Worm (Caenorhabditis elegans) whole organism, late embryonic: ENCODE measurements around the gene T08B6.9.

Experiments
- ama-1 ChIP-seq: fragments of 150-350 bp; optimal IDR thresholded peaks from 2 replicates; lab custom pipeline; 2014
- ceh-45 ChIP-seq: fragments of 200-800 bp; sonication (Bioruptor generic); IDR thresholded peaks from 2 replicates; pipeline ENCODE4 v1.3.6; 2022; ENCODE audit warnings: missing genetic modification reagents, missing genetic modification characterization, missing compliant biosample characterization
- elt-2 ChIP-seq: sonication (generic microtip); optimal IDR thresholded peaks from 2 replicates; lab custom pipeline; 2016; ENCODE audit warnings: missing genetic modification reagents, missing genetic modification characterization, missing compliant biosample characterization
- fkh-10 ChIP-seq: fragments of 150-350 bp; optimal IDR thresholded peaks from 2 replicates; lab custom pipeline; 2014; ENCODE audit warnings: missing biosample characterization, missing genetic modification reagents, missing genetic modification characterization
- gmeb-2 ChIP-seq: sonication (generic microtip); optimal IDR thresholded peaks from 2 replicates; lab custom pipeline; 2016; ENCODE audit warnings: missing genetic modification characterization, inconsistent platforms, missing compliant biosample characterization
- hlh-8 ChIP-seq: sonication (generic microtip); optimal IDR thresholded peaks from 2 replicates; lab custom pipeline; 2016; ENCODE audit warnings: missing genotype, missing genetic modification characterization, missing compliant biosample characterization
- npax-4 ChIP-seq: sonication (generic microtip); optimal IDR thresholded peaks from 2 replicates; lab custom pipeline; 2016; ENCODE audit warnings: missing genetic modification characterization, missing compliant biosample characterization
- pag-3 ChIP-seq: sonication (generic microtip); optimal IDR thresholded peaks from 2 replicates; lab custom pipeline; 2016; ENCODE audit warnings: missing compliant biosample characterization, missing genetic modification characterization, borderline replicate concordance
- pqm-1 ChIP-seq: sonication (generic microtip); optimal IDR thresholded peaks from 2 replicates; lab custom pipeline; 2016; ENCODE audit warnings: missing genetic modification characterization, missing compliant biosample characterization
- pros-1 ChIP-seq: fragments of 150-350 bp; optimal IDR thresholded peaks from 2 replicates; lab custom pipeline; 2014; ENCODE audit warnings: missing biosample characterization, missing genetic modification reagents, missing genetic modification characterization
- rnt-1 ChIP-seq: sonication (generic microtip); optimal IDR thresholded peaks from 2 replicates; lab custom pipeline; 2016; ENCODE audit warnings: missing genetic modification characterization, missing compliant biosample characterization
- tbx-7 ChIP-seq: sonication (generic microtip); optimal IDR thresholded peaks from 2 replicates; lab custom pipeline; 2016; ENCODE audit warnings: missing genotype, missing genetic modification characterization, missing compliant biosample characterization
- zip-5 ChIP-seq: sonication (generic microtip); optimal IDR thresholded peaks from 2 replicates; lab custom pipeline; 2016; ENCODE audit warnings: missing genetic modification characterization, missing compliant biosample characterization

- TF ChIP-seq npax-4 (tag; lab: Kevin White, UChicago): no peak
- TF ChIP-seq elt-2 (tag; lab: Kevin White, UChicago): no peak
- TF ChIP-seq ama-1: no peak
- no peak for TF ChIP-seq rnt-1 (tag; lab: Kevin White, UChicago)
- TF ChIP-seq gmeb-2 (tag; lab: Kevin White, UChicago): no peak
- no peak for TF ChIP-seq pros-1 (tag; lab: Kevin White, UChicago)
- no peak for TF ChIP-seq ceh-45 (GFP tag; lab: Robert Waterston, UW)
- TF ChIP-seq hlh-8 (tag; lab: Kevin White, UChicago): no peak
- no peak for TF ChIP-seq pag-3 (tag; lab: Kevin White, UChicago)
- TF ChIP-seq tbx-7 (tag; lab: Kevin White, UChicago): no peak
- TF ChIP-seq pqm-1 (tag; lab: Kevin White, UChicago): no peak
- no peak for TF ChIP-seq zip-5 (tag; lab: Kevin White, UChicago)
- no peak for TF ChIP-seq fkh-10 (GFP tag; lab: Kevin White, UChicago)
These were observed 29.2 kb upstream of the T08B6.9 start, which contains the start of the genes Y17G9A.4 and str-173 for ce11 chrIV:4861449-4861848.
